Fruit fly (Drosophila melanogaster): Measurements from ENCODE around the gene CG32379.

The CG32379 gene

DNA sequence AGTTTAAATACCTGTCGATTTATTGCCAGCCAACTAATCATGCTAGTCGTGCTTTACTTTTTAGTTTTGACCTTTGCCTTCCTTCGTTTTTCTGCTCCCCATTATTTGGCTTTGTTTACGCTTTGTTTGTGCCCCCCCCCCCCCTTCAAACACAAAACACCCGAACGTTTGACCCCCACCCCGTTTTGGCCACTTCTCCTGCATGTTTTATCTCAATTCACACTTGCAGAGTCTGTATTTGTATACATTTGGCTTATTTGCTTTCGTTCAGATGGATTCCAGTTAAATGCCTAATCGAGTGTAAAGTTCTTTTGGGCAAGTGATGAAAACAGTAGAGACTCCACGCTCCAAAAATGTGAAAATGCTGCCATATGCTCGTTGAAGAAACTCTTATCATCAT, 46.8 kb upstream of the CG32379 start:
- TF ChIP-seq brk (GFP tag; optimal IDR thresholded peaks at IDR 0.05) (no peak), GATAd (GFP tag; optimal IDR thresholded peaks at IDR 0.05) (no peak), pan (optimal IDR thresholded peaks at IDR 0.05) (no peak), rgr (GFP tag; optimal IDR thresholded peaks at IDR 0.05) (no peak), lola (GFP tag; optimal IDR thresholded peaks at IDR 0.05) (no peak), HLH106 (tag; optimal IDR thresholded peaks at IDR 0.05) (no peak), Hnf4 (GFP tag; optimal IDR thresholded peaks at IDR 0.05) (no peak), tai (GFP tag; optimal IDR thresholded peaks at IDR 0.05) (no peak), sv (GFP tag; optimal IDR thresholded peaks at IDR 0.05) (no peak), Hr83 (GFP tag; optimal IDR thresholded peaks at IDR 0.05; ENCODE audit: poor library complexity, severe bottlenecking) (no peak), sage (GFP tag; optimal IDR thresholded peaks at IDR 0.05) (no peak), br (GFP tag; optimal IDR thresholded peaks at IDR 0.05) (no peak), ey (GFP tag; optimal IDR thresholded peaks at IDR 0.05) (no peak), OdsH (GFP tag; optimal IDR thresholded peaks at IDR 0.05) (no peak), usp (GFP tag; optimal IDR thresholded peaks at IDR 0.05) (no peak), Dif (GFP tag; optimal IDR thresholded peaks at IDR 0.05; ENCODE audit: partially characterized antibody) (no peak), Vsx2 (GFP tag; optimal IDR thresholded peaks at IDR 0.05; ENCODE audit: partially characterized antibody) (no peak)

DNA sequence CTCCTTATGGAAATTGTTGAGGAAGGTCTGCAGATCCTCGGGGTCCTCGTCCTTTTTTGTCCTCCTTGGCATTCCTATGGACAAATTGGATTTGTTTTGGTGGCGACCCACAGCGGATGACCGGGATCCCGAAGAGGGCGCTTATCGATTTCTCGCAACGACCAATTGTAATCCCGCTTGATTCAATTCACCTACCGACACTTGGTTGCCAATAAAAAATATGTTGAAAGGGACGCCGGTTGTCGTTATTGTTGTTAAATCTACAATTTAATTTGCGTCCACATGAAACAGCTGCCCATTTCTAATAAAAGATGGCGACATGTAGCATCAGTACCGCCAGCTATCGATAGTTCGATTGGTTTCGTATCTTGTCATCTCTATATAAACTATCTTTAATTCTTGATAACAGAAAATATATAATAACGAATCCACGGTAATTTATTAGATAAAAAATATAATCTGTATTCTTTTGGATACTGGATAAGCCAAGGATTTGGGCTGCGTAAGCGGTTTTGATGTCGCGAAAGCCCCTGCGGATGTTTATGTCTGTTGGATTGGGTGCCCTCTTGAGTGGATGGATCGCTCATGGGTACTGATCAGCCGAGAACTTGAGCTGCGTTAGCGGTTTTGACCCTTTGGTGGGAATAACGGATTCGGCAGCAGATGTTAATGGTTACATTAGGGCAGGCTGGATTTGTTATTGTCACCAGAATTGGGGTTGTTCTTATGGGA, 39.6 kb upstream of the CG32379 start, which contains the start of gene CTCF:
TSS of gene CTCF (minus strand) at position 328 of the 732 bp plus-strand sequence.
- TF ChIP-seq OdsH (GFP tag; optimal IDR thresholded peaks at IDR 0.05) (peak; percentile 37), ey (GFP tag; optimal IDR thresholded peaks at IDR 0.05) (peak; percentile 30), Sp1 (GFP tag; optimal IDR thresholded peaks at IDR 0.05) (peak; percentile 16), jim (GFP tag; optimal IDR thresholded peaks at IDR 0.05) (no peak), h (GFP tag; optimal IDR thresholded peaks at IDR 0.05) (peak; percentile 56), Jra (GFP tag; optimal IDR thresholded peaks at IDR 0.05) (peak; percentile 14), psq (GFP tag; optimal IDR thresholded peaks at IDR 0.05) (peak; percentile 21), foxo (GFP tag; optimal IDR thresholded peaks at IDR 0.05) (peak in 1 of 2 experiments; percentile 46), br (GFP tag; optimal IDR thresholded peaks at IDR 0.05) (peak; percentile 44), HLH106 (tag; optimal IDR thresholded peaks at IDR 0.05) (peak; percentile 56), rgr (GFP tag; optimal IDR thresholded peaks at IDR 0.05) (peak; percentile 50), Mio (GFP tag; optimal IDR thresholded peaks at IDR 0.05) (no peak), Vsx2 (GFP tag; optimal IDR thresholded peaks at IDR 0.05; ENCODE audit: partially characterized antibody) (no peak), Rel (GFP tag; optimal IDR thresholded peaks at IDR 0.05) (no peak), Rel (tag; optimal IDR thresholded peaks at IDR 0.05) (peak; percentile 15), Myc (optimal IDR thresholded peaks at IDR 0.05) (peak; percentile 80), tai (GFP tag; optimal IDR thresholded peaks at IDR 0.05) (no peak)

DNA sequence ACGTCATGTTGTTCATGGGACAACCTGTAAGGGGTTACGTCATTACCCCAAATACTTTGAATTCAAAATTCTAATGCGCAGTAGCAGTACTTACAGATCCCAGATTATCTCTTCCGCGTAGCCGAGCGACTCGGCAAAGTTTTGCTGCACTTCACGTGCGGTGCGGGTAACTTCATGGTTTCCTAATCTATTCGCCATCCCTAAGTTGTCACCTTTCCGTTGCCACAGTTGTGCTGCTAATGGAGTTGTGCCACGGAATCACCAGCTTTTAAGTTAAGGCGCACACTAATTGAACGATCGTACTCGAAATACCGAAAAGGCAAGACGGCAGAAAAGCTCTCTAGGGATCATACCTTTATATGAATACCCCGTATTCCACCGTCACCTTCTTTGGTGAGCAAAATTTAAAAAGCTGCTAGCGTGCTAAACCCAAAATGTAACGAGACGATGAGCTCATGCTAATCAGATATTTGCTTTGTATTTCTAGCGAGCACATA, 36.3 kb upstream of the CG32379 start, which contains the start of gene pst:
TSS of gene pst (minus strand) at position 437 of the 497 bp plus-strand sequence.
- TF ChIP-seq Rel (GFP tag; optimal IDR thresholded peaks at IDR 0.05) = no peak
- peak; percentile 100 for TF ChIP-seq Rel (tag; optimal IDR thresholded peaks at IDR 0.05)
- TF ChIP-seq dsf (GFP tag; optimal IDR thresholded peaks at IDR 0.05; ENCODE audit: borderline replicate concordance) = no peak
- TF ChIP-seq Sp1 (GFP tag; optimal IDR thresholded peaks at IDR 0.05) = peak; percentile 25
- TF ChIP-seq brk (GFP tag; optimal IDR thresholded peaks at IDR 0.05) = no peak
- TF ChIP-seq CG32264 (GFP tag; optimal IDR thresholded peaks at IDR 0.05) = no peak
- no peak for TF ChIP-seq Myc (optimal IDR thresholded peaks at IDR 0.05)
- TF ChIP-seq fru (GFP tag; optimal IDR thresholded peaks at IDR 0.05) = peak; percentile 18
- TF ChIP-seq Hr83 (GFP tag; optimal IDR thresholded peaks at IDR 0.05; ENCODE audit: poor library complexity, severe bottlenecking) = peak; percentile 58
- TF ChIP-seq Mio (GFP tag; optimal IDR thresholded peaks at IDR 0.05) = no peak
- no peak for TF ChIP-seq usp (GFP tag; optimal IDR thresholded peaks at IDR 0.05)
- TF ChIP-seq Jra (GFP tag; optimal IDR thresholded peaks at IDR 0.05) = peak; percentile 19
- TF ChIP-seq pan (optimal IDR thresholded peaks at IDR 0.05) = no peak
- peak; percentile 46 for TF ChIP-seq Dif (GFP tag; optimal IDR thresholded peaks at IDR 0.05; ENCODE audit: partially characterized antibody)

DNA sequence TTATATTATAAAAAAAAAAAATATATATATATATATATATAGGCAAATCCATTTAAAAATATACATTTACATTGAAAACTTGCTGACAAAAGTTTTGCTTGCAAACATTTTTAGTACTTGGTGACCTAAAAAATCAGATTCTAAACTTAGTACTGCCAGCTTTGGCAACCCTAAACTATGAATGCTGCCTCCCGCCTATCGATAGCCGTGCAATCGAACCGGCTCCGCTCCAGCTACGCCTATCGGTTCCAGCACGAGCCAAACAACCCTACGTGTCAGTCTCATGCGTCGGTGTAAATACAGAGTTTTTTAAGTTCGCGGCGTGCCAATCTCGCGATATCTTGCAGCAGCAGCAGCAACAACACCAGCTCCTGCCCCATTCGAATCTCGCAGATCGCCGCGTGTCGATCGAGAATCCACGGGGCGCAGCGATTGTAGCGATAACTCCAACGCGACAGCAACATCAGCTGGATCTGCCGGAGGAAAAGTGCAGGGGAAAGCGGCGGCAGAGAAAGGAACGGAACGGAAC, 35.8 kb upstream of the CG32379 start, which contains the start of gene Sec63:
TSS of gene Sec63 (plus strand) at position 238 of the 529 bp plus-strand sequence.
- no peak for TF ChIP-seq h (GFP tag; optimal IDR thresholded peaks at IDR 0.05)
- no peak for TF ChIP-seq Hr78 (GFP tag; optimal IDR thresholded peaks at IDR 0.05)
- no peak for TF ChIP-seq Dif (GFP tag; optimal IDR thresholded peaks at IDR 0.05; ENCODE audit: partially characterized antibody)
- no peak for TF ChIP-seq rgr (GFP tag; optimal IDR thresholded peaks at IDR 0.05)
- TF ChIP-seq Myc (optimal IDR thresholded peaks at IDR 0.05) = peak; percentile 44
- TF ChIP-seq Rel (GFP tag; optimal IDR thresholded peaks at IDR 0.05) = no peak
- TF ChIP-seq Rel (tag; optimal IDR thresholded peaks at IDR 0.05) = no peak
- peak; percentile 35 for TF ChIP-seq Hnf4 (GFP tag; optimal IDR thresholded peaks at IDR 0.05)
- no peak for TF ChIP-seq ey (GFP tag; optimal IDR thresholded peaks at IDR 0.05)
- no peak for TF ChIP-seq dl (GFP tag; optimal IDR thresholded peaks at IDR 0.05; ENCODE audit: insufficient read depth in 1 of 2, partially characterized antibody in 2 of 2)
- no peak for TF ChIP-seq CG9705 (GFP tag; optimal IDR thresholded peaks at IDR 0.05)
- TF ChIP-seq br (GFP tag; optimal IDR thresholded peaks at IDR 0.05) = peak; percentile 35
- no peak for TF ChIP-seq sage (GFP tag; optimal IDR thresholded peaks at IDR 0.05)
- no peak for TF ChIP-seq N (GFP tag; optimal IDR thresholded peaks at IDR 0.05)
- no peak for TF ChIP-seq CG32264 (GFP tag; optimal IDR thresholded peaks at IDR 0.05)
- no peak for TF ChIP-seq pan (optimal IDR thresholded peaks at IDR 0.05)
- peak; percentile 61 for TF ChIP-seq Hr83 (GFP tag; optimal IDR thresholded peaks at IDR 0.05; ENCODE audit: poor library complexity, severe bottlenecking)
- no peak for TF ChIP-seq CrebA (GFP tag; optimal IDR thresholded peaks at IDR 0.05; ENCODE audit: borderline replicate concordance)
- peak; percentile 21 for TF ChIP-seq sv (GFP tag; optimal IDR thresholded peaks at IDR 0.05)
- TF ChIP-seq foxo (GFP tag; optimal IDR thresholded peaks at IDR 0.05) = peak in 1 of 2 experiments; percentile 54
- TF ChIP-seq GATAd (GFP tag; optimal IDR thresholded peaks at IDR 0.05) = no peak
- peak; percentile 55 for TF ChIP-seq HLH106 (tag; optimal IDR thresholded peaks at IDR 0.05)
- TF ChIP-seq psq (GFP tag; optimal IDR thresholded peaks at IDR 0.05) = peak; percentile 27
- no peak for TF ChIP-seq OdsH (GFP tag; optimal IDR thresholded peaks at IDR 0.05)
- no peak for TF ChIP-seq lola (GFP tag; optimal IDR thresholded peaks at IDR 0.05)
- no peak for TF ChIP-seq Dfd (GFP tag; optimal IDR thresholded peaks at IDR 0.05)
- no peak for TF ChIP-seq Abd-B (GFP tag; optimal IDR thresholded peaks at IDR 0.05)

Data from whole organism, wandering third instar larva.